Worm (Caenorhabditis elegans) whole organism, young adult: ENCODE results near the gene Y49E10.25.

Experiments
- C06A6.2 ChIP-seq: fragments of 200-800 bp; sonication (Bioruptor generic); conservative IDR thresholded peaks from 2 replicates; pipeline ENCODE4 v1.3.6; 2022; ENCODE audit warnings: missing genetic modification characterization, missing compliant biosample characterization
- C17E4.6 ChIP-seq: fragments of 200-800 bp; sonication (Bioruptor generic); IDR thresholded peaks from 2 replicates; pipeline ENCODE4 v1.3.6; 2022; ENCODE audit warnings: missing genetic modification reagents, missing genetic modification characterization, missing compliant biosample characterization
- F10E7.11 ChIP-seq: sonication (generic microtip); optimal IDR thresholded peaks from 2 replicates; lab custom pipeline; 2017; ENCODE audit warnings: mild to moderate bottlenecking, missing genetic modification characterization, moderate library complexity, missing compliant biosample characterization
- F22D6.2 ChIP-seq: sonication (generic microtip); optimal IDR thresholded peaks from 2 replicates; lab custom pipeline; 2016; ENCODE audit warnings: mild to moderate bottlenecking, missing genetic modification characterization, missing compliant biosample characterization
- F23B12.7 ChIP-seq: sonication (generic microtip); optimal IDR thresholded peaks from 2 replicates; lab custom pipeline; 2017; ENCODE audit warnings: missing genetic modification characterization, mild to moderate bottlenecking, missing compliant biosample characterization, antibody characterized with exemption, moderate library complexity; ENCODE audit not compliant: insufficient read depth
- F33H1.4 ChIP-seq: fragments of 200-800 bp; sonication (Bioruptor generic); IDR thresholded peaks from 2 replicates; pipeline ENCODE4 v1.3.6; 2022; ENCODE audit warnings: missing genetic modification reagents, missing genetic modification characterization, missing compliant biosample characterization
- F39B2.1 ChIP-seq: fragments of 200-800 bp; sonication (Bioruptor generic); IDR thresholded peaks from 2 replicates; pipeline ENCODE4 v1.3.6; 2022; ENCODE audit warnings: missing genetic modification reagents, missing genetic modification characterization, missing compliant biosample characterization
- F52B5.7 ChIP-seq: sonication (generic microtip); optimal IDR thresholded peaks from 2 replicates; lab custom pipeline; 2016; ENCODE audit warnings: mild to moderate bottlenecking, missing genetic modification characterization, missing compliant biosample characterization
- F55B11.4 ChIP-seq: sonication (generic microtip); optimal IDR thresholded peaks from 2 replicates; lab custom pipeline; 2016; ENCODE audit warnings: missing compliant biosample characterization, missing genetic modification characterization, borderline replicate concordance; ENCODE audit not compliant: insufficient read depth
- T07F8.4 ChIP-seq: sonication (generic microtip); optimal IDR thresholded peaks from 2 replicates; lab custom pipeline; 2016; ENCODE audit warnings: mild to moderate bottlenecking, missing genetic modification characterization, moderate library complexity, missing compliant biosample characterization
- Y53F4B.3 ChIP-seq: fragments of 200-800 bp; sonication (Bioruptor generic); IDR thresholded peaks from 2 replicates; pipeline ENCODE4 v1.3.6; 2022; ENCODE audit warnings: missing genetic modification reagents, missing genetic modification characterization, missing compliant biosample characterization
- ZK185.1 ChIP-seq: sonication (generic microtip); optimal IDR thresholded peaks from 2 replicates; lab custom pipeline; 2016; ENCODE audit warnings: mild to moderate bottlenecking, missing genetic modification characterization, missing compliant biosample characterization; ENCODE audit not compliant: poor library complexity, severe bottlenecking
- athp-1 ChIP-seq: sonication (generic microtip); optimal IDR thresholded peaks from 2 replicates; lab custom pipeline; 2017; ENCODE audit warnings: mild to moderate bottlenecking, missing genetic modification characterization, missing compliant biosample characterization
- bed-2 ChIP-seq: fragments of 200-800 bp; sonication (Bioruptor generic); IDR thresholded peaks from 2 replicates; pipeline ENCODE4 v1.3.6; 2022; ENCODE audit warnings: missing genetic modification reagents, missing genetic modification characterization, missing compliant biosample characterization
- cebp-1 ChIP-seq, 2 experiments: fragments of 200-800 bp in 1 of 2; sonication (Bioruptor generic) in 1 of 2; sonication (generic microtip) in 1 of 2; IDR thresholded peaks in 1 of 2; optimal IDR thresholded peaks in 1 of 2; 2 replicates each; pipeline versions ENCODE4 v1.3.6 to Lab custom; 2017 to 2022; ENCODE audit warnings: missing compliant biosample characterization in 2 of 2, missing genetic modification characterization in 2 of 2, mild to moderate bottlenecking in 1 of 2, missing genetic modification reagents in 1 of 2, moderate library complexity in 1 of 2
- ceh-100 ChIP-seq: fragments of 200-800 bp; sonication (Bioruptor generic); IDR thresholded peaks from 2 replicates; pipeline ENCODE4 v1.3.6; 2022; ENCODE audit warnings: missing genetic modification reagents, missing genetic modification characterization, missing compliant biosample characterization
- dpff-1 ChIP-seq: sonication (generic microtip); optimal IDR thresholded peaks from 2 replicates; lab custom pipeline; 2017; ENCODE audit warnings: mild to moderate bottlenecking, missing genetic modification characterization, missing compliant biosample characterization
- dpl-1 ChIP-seq: fragments of 150-350 bp; optimal IDR thresholded peaks from 2 replicates; lab custom pipeline; 2014; ENCODE audit warnings: missing biosample characterization, missing genetic modification reagents, missing genetic modification characterization
- him-1 ChIP-seq: sonication (generic microtip); optimal IDR thresholded peaks from 2 replicates; lab custom pipeline; 2016; ENCODE audit warnings: missing genotype, missing genetic modification reagents, missing genetic modification characterization, missing compliant biosample characterization
- hlh-12 ChIP-seq: sonication (generic microtip); optimal IDR thresholded peaks from 2 replicates; lab custom pipeline; 2016; ENCODE audit warnings: missing genetic modification characterization, missing compliant biosample characterization
- hmg-1.2 ChIP-seq: fragments of 200-800 bp; sonication (Bioruptor generic); IDR thresholded peaks from 2 replicates; pipeline ENCODE4 v1.3.6; 2022; ENCODE audit warnings: missing genetic modification reagents, missing genetic modification characterization, missing compliant biosample characterization
- let-526 ChIP-seq: fragments of 200-800 bp; sonication (Bioruptor generic); IDR thresholded peaks from 2 replicates; pipeline ENCODE4 v1.3.6; 2022; ENCODE audit warnings: missing genetic modification reagents, missing genetic modification characterization, missing compliant biosample characterization
- lin-35 ChIP-seq, 3 experiments: fragments of 150-350 bp in 2 of 3; sonication (generic microtip) in 1 of 3; optimal IDR thresholded peaks; 2 replicates each; lab custom pipeline; 2014 to 2018; ENCODE audit warnings: missing biosample characterization in 3 of 3, missing genetic modification characterization in 3 of 3, missing genetic modification reagents in 3 of 3
- lin-54 ChIP-seq: fragments of 200-800 bp; sonication (Bioruptor generic); optimal IDR thresholded peaks from 2 replicates; lab custom pipeline; 2018; ENCODE audit warnings: mild to moderate bottlenecking, missing genetic modification characterization, missing compliant biosample characterization
- lsl-1 ChIP-seq: fragments of 200-800 bp; sonication (Bioruptor generic); optimal IDR thresholded peaks from 2 replicates; lab custom pipeline; 2018; ENCODE audit warnings: mild to moderate bottlenecking, missing genetic modification characterization, moderate library complexity, missing compliant biosample characterization
- madf-10 ChIP-seq: sonication (generic microtip); optimal IDR thresholded peaks from 2 replicates; lab custom pipeline; 2016; ENCODE audit warnings: mild to moderate bottlenecking, missing genetic modification characterization, missing compliant biosample characterization
- mcd-1 ChIP-seq: fragments of 200-800 bp; sonication (Bioruptor generic); IDR thresholded peaks from 2 replicates; pipeline ENCODE4 v1.3.6; 2022; ENCODE audit warnings: missing genetic modification reagents, missing genetic modification characterization, missing compliant biosample characterization
- mel-28 ChIP-seq: sonication (generic microtip); optimal IDR thresholded peaks from 2 replicates; lab custom pipeline; 2016; ENCODE audit warnings: borderline replicate concordance, mild to moderate bottlenecking, missing genetic modification characterization, missing compliant biosample characterization
- nhr-27 ChIP-seq: fragments of 200-800 bp; sonication (Bioruptor generic); optimal IDR thresholded peaks from 2 replicates; lab custom pipeline; 2018; ENCODE audit warnings: mild to moderate bottlenecking, missing genetic modification characterization, moderate library complexity, missing compliant biosample characterization
- nhr-90 ChIP-seq: sonication (generic microtip); optimal IDR thresholded peaks from 2 replicates; lab custom pipeline; 2016; ENCODE audit warnings: missing genotype, mild to moderate bottlenecking, missing genetic modification characterization, missing compliant biosample characterization
- rec-8 ChIP-seq, 2 experiments: sonication (generic microtip); optimal IDR thresholded peaks; 2 replicates each; lab custom pipeline; 2016; ENCODE audit warnings: mild to moderate bottlenecking in 2 of 2, missing genetic modification characterization in 2 of 2, missing genetic modification reagents in 2 of 2, missing genotype in 2 of 2, missing biosample characterization in 1 of 2, missing compliant biosample characterization in 1 of 2, moderate library complexity in 1 of 2
- sdz-38 ChIP-seq: sonication (generic microtip); optimal IDR thresholded peaks from 2 replicates; lab custom pipeline; 2016; ENCODE audit warnings: missing genotype, missing genetic modification characterization, missing compliant biosample characterization
- snpc-1.1 ChIP-seq: sonication (generic microtip); optimal IDR thresholded peaks from 2 replicates; lab custom pipeline; 2017; ENCODE audit warnings: missing genetic modification characterization, mild to moderate bottlenecking, missing compliant biosample characterization, antibody characterized with exemption, moderate library complexity, missing genotype, missing genetic modification reagents; ENCODE audit not compliant: insufficient read depth
- snpc-1.3 ChIP-seq: sonication (generic microtip); optimal IDR thresholded peaks from 2 replicates; lab custom pipeline; 2017; ENCODE audit warnings: missing genetic modification characterization, mild to moderate bottlenecking, missing compliant biosample characterization, antibody characterized with exemption, moderate library complexity, missing genotype, missing genetic modification reagents; ENCODE audit not compliant: insufficient read depth
- tbp1 ChIP-seq: fragments of 200-800 bp; sonication (Bioruptor generic); optimal IDR thresholded peaks from 2 replicates; lab custom pipeline; 2018; ENCODE audit warnings: mild to moderate bottlenecking, missing genetic modification characterization, missing compliant biosample characterization
- tlf-1 ChIP-seq: fragments of 200-800 bp; sonication (Bioruptor generic); optimal IDR thresholded peaks from 2 replicates; lab custom pipeline; 2018; ENCODE audit warnings: mild to moderate bottlenecking, missing genetic modification characterization, missing compliant biosample characterization
- unc-62 ChIP-seq: fragments of 150-350 bp; optimal IDR thresholded peaks from 2 replicates; lab custom pipeline; 2014; ENCODE audit warnings: missing biosample characterization, missing genetic modification reagents, missing genetic modification characterization
- zfh-2 ChIP-seq: fragments of 200-800 bp; sonication (Bioruptor generic); conservative IDR thresholded peaks from 2 replicates; pipeline ENCODE4 v1.3.6; 2022; ENCODE audit warnings: missing genetic modification reagents, missing genetic modification characterization, missing compliant biosample characterization
- ztf-18 ChIP-seq: sonication (generic microtip); optimal IDR thresholded peaks from 2 replicates; lab custom pipeline; 2016; ENCODE audit warnings: missing genotype, mild to moderate bottlenecking, missing genetic modification characterization, missing compliant biosample characterization
- ztf-3 ChIP-seq: fragments of 200-800 bp; sonication (Bioruptor generic); optimal IDR thresholded peaks from 2 replicates; lab custom pipeline; 2018; ENCODE audit warnings: mild to moderate bottlenecking, missing genetic modification characterization, missing compliant biosample characterization
- ztf-6 ChIP-seq: fragments of 200-800 bp; sonication (Bioruptor generic); IDR thresholded peaks from 2 replicates; pipeline ENCODE4 v1.3.6; 2022; ENCODE audit warnings: missing genetic modification reagents, missing genetic modification characterization, missing compliant biosample characterization

Y49E10.25 gene

ce11 chrIII:12528029-12528428 is 36.1 kb upstream of the Y49E10.25 start (continued):
- TF ChIP-seq cebp-1 (GFP tag; IDR thresholded peaks at IDR 0.05; lab: Robert Waterston, UW) (no peak), cebp-1 (tag; optimal IDR thresholded peaks at IDR 0.05; lab: Kevin White, UChicago) (peak; percentile 38), Y53F4B.3 (GFP tag; lab: Robert Waterston, UW) (no peak), ZK185.1 (tag; lab: Kevin White, UChicago) (no peak), F52B5.7 (tag; lab: Kevin White, UChicago) (no peak), unc-62 (GFP tag; lab: Kevin White, UChicago) (no peak), ceh-100 (GFP tag; lab: Robert Waterston, UW) (peak; percentile 37; the same call in 1 of the 2 replicates), zfh-2 (GFP tag; lab: Robert Waterston, UW) (no peak), F10E7.11 (tag; lab: Kevin White, UChicago) (no peak), madf-10 (tag; lab: Kevin White, UChicago) (no peak), F39B2.1 (GFP tag; lab: Robert Waterston, UW) (no peak), F22D6.2 (tag; lab: Kevin White, UChicago) (no peak), mcd-1 (GFP tag; lab: Robert Waterston, UW) (0 out of 2 replicates have a peak, but pooled peaks have one; percentile 40), snpc-1.3 (tag; lab: Kevin White, UChicago) (no peak), bed-2 (GFP tag; lab: Robert Waterston, UW) (no peak), T07F8.4 (no peak), C06A6.2 (GFP tag; lab: Robert Waterston, UW) (no peak), F55B11.4 (tag; lab: Kevin White, UChicago) (no peak), mel-28 (no peak), ztf-3 (no peak), him-1 (tag; lab: Kevin White, UChicago) (no peak), lsl-1 (peak; percentile 5), athp-1 (no peak), tbp1 (GFP tag; lab: Kevin White, UChicago) (no peak), ztf-18 (tag; lab: Kevin White, UChicago) (no peak), hmg-1.2 (GFP tag; lab: Robert Waterston, UW) (0 out of 2 replicates have a peak, but pooled peaks have one; percentile 15), rec-8 (tag; optimal IDR thresholded peaks at IDR 0.05; lab: Kevin White, UChicago) (no peak), nhr-27 (tag; lab: Kevin White, UChicago) (no peak), dpl-1 (GFP tag; lab: Kevin White, UChicago) (peak; percentile 47), snpc-1.1 (tag; lab: Kevin White, UChicago) (no peak), C17E4.6 (GFP tag; lab: Robert Waterston, UW) (no peak), hlh-12 (no peak), sdz-38 (tag; lab: Kevin White, UChicago) (no peak), dpff-1 (tag; lab: Kevin White, UChicago) (no peak), let-526 (GFP tag; lab: Robert Waterston, UW) (no peak), lin-54 (GFP tag; lab: Kevin White, UChicago) (peak; percentile 50), tlf-1 (GFP tag; lab: Kevin White, UChicago) (no peak), F23B12.7 (no peak), nhr-90 (tag; lab: Kevin White, UChicago) (no peak), lin-35 (GFP tag; optimal IDR thresholded peaks at IDR 0.05; lab: Kevin White, UChicago) (peak in 1 of 3 experiments; percentile 60), F33H1.4 (no peak), ztf-6 (GFP tag; lab: Robert Waterston, UW) (no peak)
